Fruit fly (Drosophila melanogaster): ENCODE results near the gene CheB98a.
A peak's percentile ranks its signal among the peaks of the same experiment; 100 is the strongest.

The CheB98a gene

DNA sequence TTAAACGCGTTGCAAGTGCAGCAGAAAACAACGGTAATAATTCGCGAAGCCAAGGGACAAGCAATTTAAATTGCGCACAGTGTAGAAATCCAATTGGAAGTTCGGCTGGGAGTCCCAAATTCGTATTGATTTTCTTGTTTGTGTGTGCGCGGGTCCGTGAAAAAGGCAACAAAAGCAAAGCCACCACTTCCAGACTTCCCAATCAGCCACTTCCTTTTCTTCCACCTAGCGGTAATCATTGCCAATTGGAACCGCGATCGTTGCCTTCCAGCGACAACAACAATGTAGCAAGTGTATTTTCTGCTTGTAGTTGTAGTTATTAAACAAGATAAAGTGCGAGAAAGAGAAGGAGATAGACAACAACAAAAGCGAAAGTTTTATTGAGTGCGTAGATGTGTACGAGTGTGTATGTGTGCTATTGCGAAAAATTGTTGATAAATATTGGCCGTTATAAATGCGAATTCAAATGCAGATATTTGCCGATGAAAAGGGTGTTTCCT is 38.9 kb downstream of the CheB98a start:
- TF ChIP-seq Vsx2 (GFP tag; optimal IDR thresholded peaks at IDR 0.05; ENCODE audit: partially characterized antibody) = no peak
- no peak for TF ChIP-seq Rel (GFP tag; optimal IDR thresholded peaks at IDR 0.05)
- TF ChIP-seq Rel (tag; optimal IDR thresholded peaks at IDR 0.05) = peak; percentile 98

DNA sequence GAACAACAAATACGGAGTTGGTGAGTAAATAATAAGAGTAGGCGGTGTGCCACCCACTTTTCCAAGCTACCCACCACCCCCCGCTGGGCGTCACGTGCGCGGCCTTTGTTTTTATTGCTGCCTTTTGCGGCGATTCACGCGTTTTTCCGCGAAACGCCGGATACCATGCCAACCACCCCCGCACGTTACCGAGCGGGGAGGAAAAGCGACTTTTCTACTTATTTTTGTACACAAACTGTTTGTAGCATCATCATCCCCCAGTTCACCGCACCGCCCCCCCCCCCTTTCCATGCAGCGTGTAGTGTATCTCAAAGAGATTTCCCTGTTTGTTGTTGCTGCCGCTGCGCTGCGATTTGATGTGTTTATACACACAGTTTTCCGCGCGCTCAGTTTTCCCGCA is 39.5 kb downstream of the CheB98a start:
- TF ChIP-seq brk (GFP tag; optimal IDR thresholded peaks at IDR 0.05) = no peak
- TF ChIP-seq usp (GFP tag; optimal IDR thresholded peaks at IDR 0.05) = no peak
- no peak for TF ChIP-seq dl (GFP tag; optimal IDR thresholded peaks at IDR 0.05; ENCODE audit: insufficient read depth in 1 of 2, partially characterized antibody in 2 of 2)
- TF ChIP-seq Abd-B (GFP tag; optimal IDR thresholded peaks at IDR 0.05) = no peak
- no peak for TF ChIP-seq dmrt93B (GFP tag; optimal IDR thresholded peaks at IDR 0.05)
- no peak for TF ChIP-seq Mio (GFP tag; optimal IDR thresholded peaks at IDR 0.05)
- no peak for TF ChIP-seq Myc (optimal IDR thresholded peaks at IDR 0.05)
- no peak for TF ChIP-seq h (GFP tag; optimal IDR thresholded peaks at IDR 0.05)
- TF ChIP-seq fru (GFP tag; optimal IDR thresholded peaks at IDR 0.05) = no peak
- TF ChIP-seq Hr78 (GFP tag; optimal IDR thresholded peaks at IDR 0.05) = no peak
- TF ChIP-seq tai (GFP tag; optimal IDR thresholded peaks at IDR 0.05) = no peak
- no peak for TF ChIP-seq jim (GFP tag; optimal IDR thresholded peaks at IDR 0.05)

DNA sequence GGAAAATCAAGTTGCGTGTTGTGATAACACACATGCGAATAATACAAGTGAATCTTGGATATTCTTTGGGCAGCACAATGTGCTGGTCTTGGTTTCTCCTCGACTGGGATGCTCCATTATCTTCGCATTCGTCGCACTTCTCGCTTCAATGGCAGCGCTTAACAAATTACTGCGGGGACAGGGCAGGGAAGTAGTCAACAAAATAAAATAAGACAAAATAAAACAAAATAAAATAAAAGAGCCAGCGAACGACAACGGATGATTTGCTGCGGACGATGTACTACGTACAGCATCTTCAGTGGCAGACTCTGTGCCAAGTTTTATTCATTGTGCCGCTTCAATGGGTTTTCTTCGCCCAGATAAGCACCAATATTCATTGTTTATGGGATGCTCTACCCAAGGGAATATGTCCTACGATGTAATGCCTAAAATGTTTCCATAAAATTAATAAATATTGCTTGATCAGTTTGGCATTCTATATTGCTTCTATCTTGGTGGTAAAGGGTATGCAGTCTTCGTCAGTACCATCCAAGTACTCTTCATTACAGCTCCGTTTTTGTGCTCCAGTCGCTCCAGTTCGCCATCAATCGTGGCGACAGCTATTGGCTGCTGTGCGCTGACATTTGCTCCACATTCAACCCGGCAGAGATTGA is 40.5 kb downstream of the CheB98a start:
- TF ChIP-seq ey (GFP tag; optimal IDR thresholded peaks at IDR 0.05) (peak; percentile 7), CrebA (GFP tag; optimal IDR thresholded peaks at IDR 0.05; ENCODE audit: borderline replicate concordance) (no peak), woc (GFP tag; optimal IDR thresholded peaks at IDR 0.05) (peak; percentile 6), CG32264 (GFP tag; optimal IDR thresholded peaks at IDR 0.05) (no peak)

DNA sequence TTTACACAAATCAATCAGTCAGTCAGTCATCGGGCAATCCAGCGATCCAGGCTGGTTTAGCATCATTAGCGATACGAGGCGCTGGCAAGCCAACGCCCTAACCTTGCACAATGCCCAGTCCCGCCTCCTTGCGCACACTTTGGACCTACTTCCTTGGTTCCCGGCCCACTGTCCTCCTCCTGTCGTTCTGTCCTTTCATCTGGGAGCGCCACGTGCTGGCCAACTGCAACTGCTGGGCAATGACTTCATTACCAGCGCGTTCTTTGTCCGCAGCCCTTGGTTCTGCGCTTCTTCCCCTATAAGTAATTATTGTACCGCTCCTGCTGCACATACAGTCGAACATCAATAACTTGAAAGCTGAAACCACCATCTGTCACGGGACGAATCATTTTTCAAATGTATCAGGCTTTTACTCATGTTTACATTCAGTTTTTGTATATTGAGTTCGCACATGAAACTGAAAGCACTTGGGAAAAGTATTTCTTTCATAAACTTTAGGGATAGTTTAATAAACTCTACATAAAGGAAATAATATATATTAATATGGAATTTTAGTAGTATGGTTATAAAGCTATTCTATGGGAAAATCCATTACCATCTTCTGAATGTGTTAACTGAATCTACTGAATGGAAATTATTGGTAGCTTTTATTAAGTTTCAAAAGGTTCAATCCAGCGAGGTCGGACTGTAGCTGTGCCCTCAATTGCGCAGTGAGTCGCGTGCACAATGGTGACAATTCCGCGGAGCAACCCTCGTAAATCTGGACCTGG is 41.2 kb downstream of the CheB98a start:
- no peak for TF ChIP-seq jim (GFP tag; optimal IDR thresholded peaks at IDR 0.05)
- TF ChIP-seq sv (GFP tag; optimal IDR thresholded peaks at IDR 0.05) = no peak
- TF ChIP-seq Vsx2 (GFP tag; optimal IDR thresholded peaks at IDR 0.05; ENCODE audit: partially characterized antibody) = no peak
- peak; percentile 53 for TF ChIP-seq dmrt93B (GFP tag; optimal IDR thresholded peaks at IDR 0.05)
- no peak for TF ChIP-seq Dif (GFP tag; optimal IDR thresholded peaks at IDR 0.05; ENCODE audit: partially characterized antibody)
- TF ChIP-seq Hr78 (GFP tag; optimal IDR thresholded peaks at IDR 0.05) = no peak
- TF ChIP-seq Jra (GFP tag; optimal IDR thresholded peaks at IDR 0.05) = no peak
- TF ChIP-seq Hnf4 (GFP tag; optimal IDR thresholded peaks at IDR 0.05) = no peak
- no peak for TF ChIP-seq GATAd (GFP tag; optimal IDR thresholded peaks at IDR 0.05)
- TF ChIP-seq Mio (GFP tag; optimal IDR thresholded peaks at IDR 0.05) = no peak
- peak; percentile 38 for TF ChIP-seq Sp1 (GFP tag; optimal IDR thresholded peaks at IDR 0.05)
- no peak for TF ChIP-seq ey (GFP tag; optimal IDR thresholded peaks at IDR 0.05)
- peak; percentile 20 for TF ChIP-seq rgr (GFP tag; optimal IDR thresholded peaks at IDR 0.05)
- TF ChIP-seq Abd-B (GFP tag; optimal IDR thresholded peaks at IDR 0.05) = no peak
- no peak for TF ChIP-seq usp (GFP tag; optimal IDR thresholded peaks at IDR 0.05)
- TF ChIP-seq HLH106 (tag; optimal IDR thresholded peaks at IDR 0.05) = peak; percentile 32
- TF ChIP-seq fru (GFP tag; optimal IDR thresholded peaks at IDR 0.05) = peak; percentile 0
- no peak for TF ChIP-seq br (GFP tag; optimal IDR thresholded peaks at IDR 0.05)
- TF ChIP-seq CG9705 (GFP tag; optimal IDR thresholded peaks at IDR 0.05) = no peak
- no peak for TF ChIP-seq CrebA (GFP tag; optimal IDR thresholded peaks at IDR 0.05; ENCODE audit: borderline replicate concordance)
- no peak for TF ChIP-seq tai (GFP tag; optimal IDR thresholded peaks at IDR 0.05)
- no peak for TF ChIP-seq dsf (GFP tag; optimal IDR thresholded peaks at IDR 0.05; ENCODE audit: borderline replicate concordance)
- TF ChIP-seq lola (GFP tag; optimal IDR thresholded peaks at IDR 0.05) = no peak
- no peak for TF ChIP-seq N (GFP tag; optimal IDR thresholded peaks at IDR 0.05)
- no peak for TF ChIP-seq brk (GFP tag; optimal IDR thresholded peaks at IDR 0.05)
- no peak for TF ChIP-seq h (GFP tag; optimal IDR thresholded peaks at IDR 0.05)
- peak; percentile 26 for TF ChIP-seq OdsH (GFP tag; optimal IDR thresholded peaks at IDR 0.05)
- TF ChIP-seq Myc (optimal IDR thresholded peaks at IDR 0.05) = no peak
- TF ChIP-seq psq (GFP tag; optimal IDR thresholded peaks at IDR 0.05) = peak; percentile 33
- no peak for TF ChIP-seq pan (optimal IDR thresholded peaks at IDR 0.05)
- TF ChIP-seq Rel (GFP tag; optimal IDR thresholded peaks at IDR 0.05) = no peak
- no peak for TF ChIP-seq Rel (tag; optimal IDR thresholded peaks at IDR 0.05)
- no peak for TF ChIP-seq dl (GFP tag; optimal IDR thresholded peaks at IDR 0.05; ENCODE audit: insufficient read depth in 1 of 2, partially characterized antibody in 2 of 2)
- TF ChIP-seq Dfd (GFP tag; optimal IDR thresholded peaks at IDR 0.05) = no peak
- TF ChIP-seq Hr83 (GFP tag; optimal IDR thresholded peaks at IDR 0.05; ENCODE audit: poor library complexity, severe bottlenecking) = no peak
- TF ChIP-seq CG32264 (GFP tag; optimal IDR thresholded peaks at IDR 0.05) = no peak
- TF ChIP-seq sage (GFP tag; optimal IDR thresholded peaks at IDR 0.05) = no peak
- peak; percentile 19 for TF ChIP-seq woc (GFP tag; optimal IDR thresholded peaks at IDR 0.05)
- TF ChIP-seq foxo (GFP tag; optimal IDR thresholded peaks at IDR 0.05) = peak in 1 of 2 experiments; percentile 46

Measured in whole organism, wandering third instar larva.